Fruit fly (Drosophila melanogaster): Measurements from ENCODE around the gene cas.

Gene cas

DNA sequence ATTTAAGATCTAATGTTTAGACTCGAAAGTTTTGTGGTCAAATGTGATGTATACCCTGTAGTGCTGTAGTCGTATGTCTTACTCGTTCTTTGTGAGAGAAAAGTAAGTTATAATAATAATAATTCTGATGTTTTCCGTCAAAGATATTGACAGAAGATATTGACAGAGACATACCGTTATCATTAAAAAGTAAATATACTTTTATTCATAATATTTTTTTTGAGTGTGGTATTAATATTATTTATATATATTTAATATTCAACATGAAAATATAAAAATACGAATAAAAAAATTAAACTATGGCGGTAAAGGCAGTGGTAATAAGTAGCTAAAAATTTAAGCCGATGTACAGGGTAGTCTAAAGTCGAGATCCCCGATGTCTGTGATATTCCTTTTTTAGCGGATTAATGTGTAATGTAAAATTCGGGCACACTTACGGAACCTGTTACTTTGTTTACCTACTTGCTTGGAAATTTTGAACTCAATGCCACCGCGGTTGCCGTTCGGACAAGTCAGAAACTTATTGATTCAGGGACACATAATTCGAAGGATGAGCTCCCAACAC, 19.8 kb upstream of the cas start, which contains the start of the genes CG2100 and CG1236 (continued):
- TF ChIP-seq hb (GFP tag; IDR thresholded peaks at IDR 0.05; ENCODE audit: partially characterized antibody) (no peak), CG3163 (GFP tag; optimal IDR thresholded peaks at IDR 0.05) (peak; percentile 4), fu2 (GFP tag; optimal IDR thresholded peaks at IDR 0.05) (no peak), sens (GFP tag) (peak; percentile 80), gt (GFP tag; IDR thresholded peaks at IDR 0.05) (no peak), danr (GFP tag; IDR thresholded peaks at IDR 0.05) (no peak), Hsf (GFP tag; optimal IDR thresholded peaks at IDR 0.05) (peak; percentile 60), fd96Cb (tag; optimal IDR thresholded peaks at IDR 0.05) (peak; percentile 87), Ada2b (GFP tag; IDR thresholded peaks at IDR 0.05) (peak; percentile 70), Dfd (GFP tag; optimal IDR thresholded peaks at IDR 0.05) (no peak), BtbVII (GFP tag; optimal IDR thresholded peaks at IDR 0.05) (peak; percentile 77), cas (GFP tag; IDR thresholded peaks at IDR 0.05) (peak; percentile 46; the same call in 1 of the 2 replicates), nerfin-2 (GFP tag; IDR thresholded peaks at IDR 0.05; ENCODE audit: partially characterized antibody) (no peak), CG16813 (GFP tag; IDR thresholded peaks at IDR 0.05; ENCODE audit: partially characterized antibody) (no peak), CG15514 (GFP tag; optimal IDR thresholded peaks at IDR 0.05) (peak; percentile 85), CG8765 (GFP tag; IDR thresholded peaks at IDR 0.05) (peak; percentile 60), Dref (GFP tag; IDR thresholded peaks at IDR 0.05) (no peak), klu (GFP tag; IDR thresholded peaks at IDR 0.05) (no peak; the same call in 1 of the 2 replicates), Sox100B (GFP tag; optimal IDR thresholded peaks at IDR 0.05) (peak; percentile 93), Fer2 (tag; optimal IDR thresholded peaks at IDR 0.05) (peak; percentile 61), CG10274 (GFP tag; optimal IDR thresholded peaks at IDR 0.05) (peak; percentile 56), amos (GFP tag; IDR thresholded peaks at IDR 0.05; ENCODE audit: partially characterized antibody) (no peak), CG4730 (GFP tag; IDR thresholded peaks at IDR 0.05) (peak; percentile 66), al (GFP tag; IDR thresholded peaks at IDR 0.05) (peak; percentile 75), slou (GFP tag; optimal IDR thresholded peaks at IDR 0.05) (peak; percentile 40), repo (GFP tag; optimal IDR thresholded peaks at IDR 0.05) (peak; percentile 12), CG34422 (GFP tag; IDR thresholded peaks at IDR 0.05) (peak; percentile 72; the same call in 2 of the 3 replicates), toy (GFP tag; IDR thresholded peaks at IDR 0.05) (0 out of 2 replicates have a peak, but pooled peaks have one; percentile 39), CG17612 (GFP tag; IDR thresholded peaks at IDR 0.05) (no peak; the same call in 1 of the 2 replicates), CG15696 (tag; optimal IDR thresholded peaks at IDR 0.05) (peak; percentile 84), Ets97D (GFP tag; optimal IDR thresholded peaks at IDR 0.05) (peak; percentile 24), tap (tag; optimal IDR thresholded peaks at IDR 0.05) (peak; percentile 81), CG13296 (GFP tag; optimal IDR thresholded peaks at IDR 0.05) (peak; percentile 82), CrebB (tag; optimal IDR thresholded peaks at IDR 0.05) (peak; percentile 36), Usf (GFP tag; optimal IDR thresholded peaks at IDR 0.05) (peak; percentile 77), CG15269 (tag; optimal IDR thresholded peaks at IDR 0.05) (peak; percentile 88), CG10366 (GFP tag; IDR thresholded peaks at IDR 0.05) (peak; percentile 75), da (GFP tag; optimal IDR thresholded peaks at IDR 0.05) (no peak), gsb (GFP tag; IDR thresholded peaks at IDR 0.05) (no peak), slbo (GFP tag; IDR thresholded peaks at IDR 0.05) (peak; percentile 86), CG2116 (GFP tag; optimal IDR thresholded peaks at IDR 0.05) (peak; percentile 69), dmrt99B (tag; optimal IDR thresholded peaks at IDR 0.05) (peak; percentile 90), insv (GFP tag; optimal IDR thresholded peaks at IDR 0.05) (peak in 1 of 2 experiments; percentile 6), CG13287 (GFP tag; IDR thresholded peaks at IDR 0.05; ENCODE audit: partially characterized antibody) (no peak), CG17359 (tag; optimal IDR thresholded peaks at IDR 0.05) (peak; percentile 84), CG14860 (GFP tag; IDR thresholded peaks at IDR 0.05; ENCODE audit: partially characterized antibody) (no peak), Eip74EF (GFP tag; optimal IDR thresholded peaks at IDR 0.05) (peak in 1 of 2 experiments; percentile 83), Lhr (GFP tag; optimal IDR thresholded peaks at IDR 0.05) (peak; percentile 47), CG30431 (GFP tag; optimal IDR thresholded peaks at IDR 0.05) (peak; percentile 82), Hey (tag; optimal IDR thresholded peaks at IDR 0.05) (no peak)

Data from whole organism, embryonic.